Worm (Caenorhabditis elegans): ENCODE measurements around the gene K07E3.1.

ce11 chrX:8067268-8067667 lies 43.0 kb upstream of the K07E3.1 start, which contains the start of gene C18A11.2:
- TF ChIP-seq nhr-25 (tag; optimal IDR thresholded peaks at IDR 0.05) (no peak), nfya-1 (tag; optimal IDR thresholded peaks at IDR 0.05; ENCODE audit: insufficient read depth) (no peak), unc-62 (GFP tag; optimal IDR thresholded peaks at IDR 0.05) (no peak), lin-39 (tag; optimal IDR thresholded peaks at IDR 0.05) (no peak), skn-1 (tag; optimal IDR thresholded peaks at IDR 0.05) (no peak), ztf-4 (tag; optimal IDR thresholded peaks at IDR 0.05) (no peak), ama-1 (optimal IDR thresholded peaks at IDR 0.05) (no peak), pqm-1 (tag; optimal IDR thresholded peaks at IDR 0.05) (no peak), aly-2 (tag; optimal IDR thresholded peaks at IDR 0.05) (no peak), snpc-4 (tag; optimal IDR thresholded peaks at IDR 0.05) (no peak), fkh-10 (GFP tag; optimal IDR thresholded peaks at IDR 0.05) (no peak), ceh-82 (tag; optimal IDR thresholded peaks at IDR 0.05) (no peak), elt-3 (tag; optimal IDR thresholded peaks at IDR 0.05) (no peak)
